Worm (Caenorhabditis elegans) whole organism, L3 larva: ENCODE measurements around the gene tbc-1.

Source experiments
- elt-3 ChIP-seq, 3 experiments: fragments of 150-350 bp in 1 of 3; sonication (generic microtip) in 2 of 3; optimal IDR thresholded peaks; 2 replicates in 2 of 3; 4 replicates in 1 of 3; lab custom pipeline; 2014 to 2017; ENCODE audit warnings: missing biosample characterization in 3 of 3, missing genetic modification characterization in 3 of 3
- fkh-10 ChIP-seq: sonication (generic microtip); optimal IDR thresholded peaks from 2 replicates; lab custom pipeline; 2017; ENCODE audit warnings: missing biosample characterization, missing genetic modification reagents, missing genetic modification characterization
- lin-15B ChIP-seq: fragments of 150-350 bp; optimal IDR thresholded peaks from 2 replicates; lab custom pipeline; 2014; ENCODE audit warnings: missing biosample characterization, missing genetic modification characterization
- mdl-1 ChIP-seq: fragments of 150-350 bp; optimal IDR thresholded peaks from 2 replicates; lab custom pipeline; 2014; ENCODE audit warnings: missing biosample characterization, missing genetic modification characterization
- nhr-11 ChIP-seq: fragments of 150-350 bp; optimal IDR thresholded peaks from 2 replicates; lab custom pipeline; 2014; ENCODE audit warnings: missing biosample characterization, missing genetic modification characterization
- nhr-23 ChIP-seq: fragments of 150-350 bp; optimal IDR thresholded peaks from 2 replicates; lab custom pipeline; 2014; ENCODE audit warnings: missing biosample characterization, missing genetic modification reagents, missing genetic modification characterization
- nhr-237 ChIP-seq: fragments of 150-350 bp; optimal IDR thresholded peaks from 2 replicates; lab custom pipeline; 2014; ENCODE audit warnings: missing biosample characterization, missing genetic modification characterization
- pha-4 ChIP-seq: fragments of 150-350 bp; optimal IDR thresholded peaks from 2 replicates; lab custom pipeline; 2014; ENCODE audit warnings: missing biosample characterization, missing genetic modification reagents, missing genetic modification characterization
- unc-39 ChIP-seq: sonication (generic microtip); optimal IDR thresholded peaks from 4 replicates; lab custom pipeline; 2017; ENCODE audit warnings: missing biosample characterization, missing genetic modification characterization
- zag-1 ChIP-seq: fragments of 150-350 bp; optimal IDR thresholded peaks from 2 replicates; lab custom pipeline; 2014; ENCODE audit warnings: missing biosample characterization, missing genetic modification characterization

- TF ChIP-seq elt-3 (tag; optimal IDR thresholded peaks at IDR 0.05; lab: Kevin White, UChicago): no peak
- TF ChIP-seq zag-1 (tag; lab: Kevin White, UChicago): no peak
- no peak for TF ChIP-seq unc-39 (tag; lab: Kevin White, UChicago)
- no peak for TF ChIP-seq fkh-10 (GFP tag; lab: Kevin White, UChicago)
- no peak for TF ChIP-seq nhr-23
- TF ChIP-seq pha-4 (tag; lab: Kevin White, UChicago): no peak
- TF ChIP-seq nhr-237: no peak
- no peak for TF ChIP-seq nhr-11 (tag; lab: Kevin White, UChicago)
- no peak for TF ChIP-seq mdl-1
- TF ChIP-seq lin-15B (tag; lab: Kevin White, UChicago): no peak
Observed at ce11 chrX:15008697-15009096, 38.1 kb downstream of the tbc-1 start.
